Fruit fly (Drosophila melanogaster) whole organism, prepupa: ENCODE measurements around the gene Pex11c.

Experiments
- Blimp-1 ChIP-seq: fragments of 200-800 bp; sonication (Bioruptor generic); optimal IDR thresholded peaks from 3 replicates; lab custom pipeline; 2017; ENCODE audit warnings: missing biosample characterization, missing genetic modification characterization, mild to moderate bottlenecking, moderate library complexity, missing genetic modification reagents
- CG10631 ChIP-seq: fragments of 200-800 bp; sonication (Bioruptor generic); optimal IDR thresholded peaks from 2 replicates; lab custom pipeline; 2016; ENCODE audit warnings: missing biosample characterization, missing genetic modification characterization
- CG11762 ChIP-seq: fragments of 200-800 bp; sonication (Bioruptor generic); optimal IDR thresholded peaks from 3 replicates; lab custom pipeline; 2016; ENCODE audit warnings: missing biosample characterization, missing genetic modification characterization; ENCODE audit not compliant: insufficient read depth
- CG16779 ChIP-seq: fragments of 200-800 bp; sonication (Bioruptor generic); optimal IDR thresholded peaks from 3 replicates; lab custom pipeline; 2017; ENCODE audit warnings: missing biosample characterization, mild to moderate bottlenecking, missing genetic modification characterization
- CG34406 ChIP-seq: fragments of 200-800 bp; sonication (Bioruptor generic); optimal IDR thresholded peaks from 3 replicates; lab custom pipeline; 2016; ENCODE audit warnings: missing biosample characterization, missing genetic modification characterization
- CG6276 ChIP-seq: fragments of 200-800 bp; sonication (Bioruptor generic); optimal IDR thresholded peaks from 2 replicates; lab custom pipeline; 2017; ENCODE audit warnings: missing biosample characterization, mild to moderate bottlenecking, missing genetic modification characterization
- OdsH ChIP-seq: fragments of 200-800 bp; sonication (Bioruptor generic); optimal IDR thresholded peaks from 3 replicates; lab custom pipeline; 2016; ENCODE audit warnings: missing biosample characterization, missing genetic modification characterization
- Sox102F ChIP-seq: fragments of 200-800 bp; sonication (Bioruptor generic); optimal IDR thresholded peaks from 2 replicates; lab custom pipeline; 2016; ENCODE audit warnings: missing biosample characterization, mild to moderate bottlenecking, missing genetic modification characterization
- Sox14 ChIP-seq: fragments of 200-800 bp; sonication (Bioruptor generic); optimal IDR thresholded peaks from 3 replicates; lab custom pipeline; 2016; ENCODE audit warnings: missing biosample characterization, missing genetic modification characterization
- esn ChIP-seq: fragments of 200-800 bp; sonication (Bioruptor generic); optimal IDR thresholded peaks from 2 replicates; lab custom pipeline; 2016; ENCODE audit warnings: missing biosample characterization, mild to moderate bottlenecking, missing genetic modification characterization, moderate library complexity

DNA sequence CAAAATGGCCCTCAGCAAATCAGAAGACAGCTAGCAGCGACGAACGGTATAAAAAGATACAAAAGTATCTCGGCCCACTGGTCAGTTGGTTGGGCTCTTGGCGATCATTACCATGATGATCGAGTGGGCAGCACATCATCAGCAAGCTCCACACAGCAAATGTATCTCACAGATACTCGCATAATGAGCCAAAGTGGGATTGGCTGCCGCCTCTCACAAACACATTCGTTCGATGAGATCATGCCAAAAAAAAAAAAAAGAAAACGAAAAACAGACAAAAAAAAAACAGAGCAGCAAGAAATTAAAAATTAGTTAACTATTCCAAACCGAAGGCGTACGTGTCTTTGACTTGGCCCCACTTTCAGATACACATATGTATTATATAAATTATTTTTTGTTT is 38.0 kb downstream of the Pex11c start:
- TF ChIP-seq CG16779 (tag; lab: Kevin White, UChicago) (no peak), CG11762 (GFP tag; lab: Kevin White, UChicago) (no peak), Blimp-1 (GFP tag; lab: Kevin White, UChicago) (no peak), CG34406 (GFP tag; lab: Kevin White, UChicago) (no peak), Sox14 (GFP tag; lab: Kevin White, UChicago) (no peak), CG6276 (GFP tag; lab: Kevin White, UChicago) (no peak), OdsH (no peak), esn (GFP tag; lab: Kevin White, UChicago) (no peak), CG10631 (GFP tag; lab: Kevin White, UChicago) (no peak), Sox102F (GFP tag; lab: Kevin White, UChicago) (no peak)
